Fruit fly (Drosophila melanogaster) whole organism: Measurements from ENCODE around the gene Cdc16.

Experiments
- CG8478 ChIP-seq: fragments of >200 bp; optimal IDR thresholded peaks from 2 replicates; lab custom pipeline; 2018; ENCODE audit warnings: inconsistent platforms
- Dll ChIP-seq: fragments of >200 bp; optimal IDR thresholded peaks from 2 replicates; lab custom pipeline; 2017
- EcR ChIP-seq, 2 experiments: fragments of >200 bp; optimal IDR thresholded peaks; 2 replicates each; lab custom pipeline; 2017; ENCODE audit warnings: missing biosample characterization in 2 of 2, missing genetic modification characterization in 2 of 2, missing genetic modification reagents in 2 of 2
- pan ChIP-seq: fragments of >200 bp; optimal IDR thresholded peaks from 2 replicates; lab custom pipeline; 2017
- psq ChIP-seq: fragments of >200 bp; optimal IDR thresholded peaks from 2 replicates; lab custom pipeline; 2017
- usp ChIP-seq: fragments of >200 bp; optimal IDR thresholded peaks from 2 replicates; lab custom pipeline; 2017; ENCODE audit warnings: missing biosample characterization, missing genetic modification characterization, mixed read lengths

Gene Cdc16

DNA sequence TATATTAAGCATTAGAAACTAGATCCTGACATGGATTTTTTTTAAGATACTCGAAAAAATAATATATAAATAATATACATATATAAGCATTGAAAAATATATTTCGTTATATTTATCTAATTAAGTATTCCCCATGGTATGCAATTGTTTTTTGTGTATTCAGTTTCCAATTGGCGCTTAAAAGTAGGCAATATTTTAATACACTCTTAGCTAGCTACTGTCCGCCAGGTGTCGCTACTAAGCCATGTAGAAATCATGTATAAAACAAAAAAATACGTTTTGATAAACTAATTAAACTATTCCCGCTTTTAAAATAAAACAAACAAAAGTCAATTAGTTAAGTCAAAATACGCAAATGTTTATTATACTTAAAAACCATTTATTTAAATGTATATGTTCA is 50.3 kb downstream of the Cdc16 start:
- TF ChIP-seq CG8478 (lab: Kevin White, UChicago): no peak
- no peak for TF ChIP-seq Dll
- TF ChIP-seq usp: no peak
- no peak for TF ChIP-seq pan (lab: Kevin White, UChicago)
- TF ChIP-seq EcR (GFP tag; optimal IDR thresholded peaks at IDR 0.05; lab: Kevin White, UChicago): no peak
- TF ChIP-seq psq: no peak

DNA sequence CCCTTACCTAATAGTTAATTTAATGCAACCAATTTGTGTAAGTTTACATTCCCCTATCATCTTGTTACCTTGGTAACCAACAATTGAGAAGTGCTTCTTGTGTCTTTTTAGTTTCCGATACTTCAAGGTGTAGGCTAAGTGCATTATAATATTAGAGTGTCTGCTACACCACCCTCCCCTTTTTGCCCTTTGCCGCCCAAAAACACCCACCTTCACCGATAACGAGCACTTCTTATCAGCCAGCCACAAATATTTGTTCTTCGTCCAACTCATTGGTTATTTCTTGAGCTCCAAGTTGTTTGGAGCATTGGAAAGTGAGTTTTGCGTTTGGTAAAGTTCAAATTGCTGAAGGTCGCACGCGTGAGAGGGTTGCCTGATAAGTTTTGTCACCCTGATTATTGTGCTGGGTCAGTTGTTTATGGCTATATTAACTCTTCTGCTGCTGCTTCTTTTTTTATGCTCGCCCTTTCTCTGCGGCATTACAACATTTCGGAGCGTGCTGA is 50.9 kb downstream of the Cdc16 start:
- TF ChIP-seq psq (no peak), usp (no peak), EcR (GFP tag; optimal IDR thresholded peaks at IDR 0.05; lab: Kevin White, UChicago) (no peak), pan (lab: Kevin White, UChicago) (no peak), Dll (no peak), CG8478 (lab: Kevin White, UChicago) (no peak)

DNA sequence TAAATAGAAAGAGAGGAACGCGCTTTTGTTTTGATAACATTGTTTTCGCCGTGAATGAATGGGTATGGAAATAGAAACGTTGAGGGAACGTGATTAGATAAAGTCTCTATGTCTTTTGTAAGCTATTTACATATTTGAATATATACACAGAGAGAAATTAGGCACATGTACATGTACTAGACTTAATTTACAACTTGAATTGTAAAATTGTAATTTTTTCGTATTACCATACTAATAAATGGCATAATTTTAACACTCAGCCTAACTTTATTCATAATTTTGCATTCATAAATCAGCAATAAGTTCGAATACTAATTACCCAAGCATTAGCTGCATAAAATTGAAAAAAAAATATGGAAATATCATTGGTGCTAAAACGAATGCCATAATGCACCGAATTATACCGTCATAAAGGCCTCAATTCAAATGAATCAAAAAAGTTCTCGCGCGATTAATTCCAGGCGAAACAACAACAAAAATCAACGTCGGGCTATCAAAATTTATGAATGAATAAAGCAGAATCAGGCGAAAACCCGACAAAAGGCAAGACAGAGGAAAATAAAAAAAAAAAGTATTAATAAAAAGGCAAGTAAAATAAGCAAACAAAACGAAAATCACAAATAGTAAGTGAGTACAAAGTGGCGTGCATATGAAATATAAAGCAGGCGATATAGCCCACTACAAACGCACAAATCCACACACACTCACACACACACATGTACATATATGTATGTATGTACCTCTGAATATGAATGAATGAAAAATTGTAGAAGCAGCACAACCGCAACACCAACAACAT is 51.7 kb downstream of the Cdc16 start:
- TF ChIP-seq Dll (no peak), pan (lab: Kevin White, UChicago) (no peak), psq (no peak), usp (no peak), EcR (GFP tag; optimal IDR thresholded peaks at IDR 0.05; lab: Kevin White, UChicago) (no peak), CG8478 (lab: Kevin White, UChicago) (no peak)

DNA sequence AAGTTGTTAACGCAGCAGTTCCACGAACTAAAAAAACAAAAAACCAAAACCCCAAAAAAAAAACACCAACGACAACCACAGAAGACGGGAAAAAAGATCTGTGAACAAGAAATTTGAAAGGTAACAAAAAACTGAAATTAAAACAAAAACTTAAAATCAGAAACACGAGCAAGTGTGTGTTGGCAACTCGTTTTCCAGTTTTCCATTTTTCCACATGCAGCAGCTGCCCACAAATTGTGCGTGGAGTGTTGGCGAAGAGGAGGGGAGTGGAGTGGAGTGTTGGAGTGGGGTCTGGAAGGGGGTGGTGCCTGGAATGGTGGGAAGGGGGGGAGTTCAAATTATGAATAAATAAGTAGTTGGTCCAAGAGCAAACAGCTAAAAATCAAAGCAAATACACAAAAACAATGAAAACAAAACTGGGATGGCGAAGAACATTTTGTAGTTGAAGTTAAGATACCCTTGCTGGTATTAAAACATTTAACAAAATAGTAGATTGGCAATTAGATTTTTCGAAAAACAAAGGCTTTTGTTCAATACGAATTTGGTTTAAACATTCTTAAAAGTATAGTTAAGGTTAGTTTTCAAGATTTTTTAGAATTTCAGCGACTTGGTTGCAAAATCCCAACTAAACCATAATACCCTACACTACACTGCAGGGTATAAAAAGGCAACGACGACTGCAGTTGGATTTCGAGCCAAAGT is 52.5 kb downstream of the Cdc16 start:
- TF ChIP-seq pan (lab: Kevin White, UChicago) (peak; percentile 23), EcR (GFP tag; optimal IDR thresholded peaks at IDR 0.05; lab: Kevin White, UChicago) (no peak), psq (no peak), Dll (no peak), usp (no peak), CG8478 (lab: Kevin White, UChicago) (no peak)
